Worm (Caenorhabditis elegans) whole organism, dauer: ENCODE results near the gene ZK596.3.

Experiments used
- unc-62 ChIP-seq: sonication (generic microtip); optimal IDR thresholded peaks from 2 replicates; lab custom pipeline; 2017; ENCODE audit warnings: missing biosample characterization, missing genetic modification reagents, missing genetic modification characterization

The ZK596.3 gene

ce11 chrIV:10915388-10915787 lies 11.2 kb upstream of the ZK596.3 start, which contains the start of gene ZK593.3:
TSS of gene ZK593.3 (plus strand) at chrIV:10915688.
- no peak for TF ChIP-seq unc-62 (GFP tag; lab: Kevin White, UChicago)

DNA sequence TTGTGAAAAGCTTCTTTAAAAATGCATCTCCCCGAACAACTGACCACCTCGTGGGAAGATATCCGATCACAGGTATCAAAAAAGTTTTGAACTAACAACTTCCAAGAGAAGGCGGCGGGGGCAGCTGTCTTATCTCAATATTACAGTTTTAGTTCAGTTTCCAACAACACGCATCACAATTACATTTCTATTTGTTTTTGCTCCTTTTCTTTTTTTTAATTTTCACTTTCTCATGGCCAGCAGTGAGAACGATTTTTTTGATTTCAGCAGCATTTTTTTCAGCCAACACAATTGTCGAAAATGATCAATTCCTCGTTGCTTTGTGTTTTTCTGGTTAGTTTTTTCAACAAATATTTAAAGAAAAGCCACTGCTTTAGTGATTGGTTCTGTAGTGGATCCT lies 8.9 kb upstream of the ZK596.3 start, which contains the start of gene ZK593.2:
Gene ZK593.2 (plus strand): TSS at position 301 of the 400 bp plus-strand sequence.
- TF ChIP-seq unc-62 (GFP tag; lab: Kevin White, UChicago): no peak

- no peak for TF ChIP-seq unc-62 (GFP tag; lab: Kevin White, UChicago)
These were observed 5.5 kb upstream of the ZK596.3 start, which contains the start of gene pyk-2 for ce11 chrIV:10909708-10910107. TSS of gene pyk-2 (plus strand) at chrIV:10909913.

- TF ChIP-seq unc-62 (GFP tag; lab: Kevin White, UChicago): no peak
These were observed 5.0 kb upstream of the ZK596.3 start, which contains the start of gene ZK596.2 for ce11 chrIV:10909206-10909605. TSS of gene ZK596.2 (minus strand) at chrIV:10909306.

DNA sequence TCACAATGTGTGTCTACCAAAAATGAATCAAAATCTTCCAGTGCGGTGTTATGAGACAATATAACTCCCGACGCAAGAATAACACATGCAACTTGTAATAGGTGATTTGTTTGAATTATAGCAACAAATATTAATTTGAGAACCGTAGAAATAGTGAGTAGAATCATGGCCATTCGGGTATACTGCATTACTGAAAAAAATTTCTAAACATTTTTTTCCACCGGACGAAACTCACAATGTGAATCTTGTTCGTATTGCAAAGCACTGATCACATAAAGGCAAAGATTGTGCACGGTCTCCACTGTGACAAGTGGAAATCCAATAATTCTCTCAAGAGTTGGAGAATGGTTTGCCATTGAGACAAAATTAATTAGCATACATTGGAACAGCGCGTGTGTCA lies 1.7 kb downstream of the ZK596.3 start:
- TF ChIP-seq unc-62 (GFP tag; lab: Kevin White, UChicago): no peak

DNA sequence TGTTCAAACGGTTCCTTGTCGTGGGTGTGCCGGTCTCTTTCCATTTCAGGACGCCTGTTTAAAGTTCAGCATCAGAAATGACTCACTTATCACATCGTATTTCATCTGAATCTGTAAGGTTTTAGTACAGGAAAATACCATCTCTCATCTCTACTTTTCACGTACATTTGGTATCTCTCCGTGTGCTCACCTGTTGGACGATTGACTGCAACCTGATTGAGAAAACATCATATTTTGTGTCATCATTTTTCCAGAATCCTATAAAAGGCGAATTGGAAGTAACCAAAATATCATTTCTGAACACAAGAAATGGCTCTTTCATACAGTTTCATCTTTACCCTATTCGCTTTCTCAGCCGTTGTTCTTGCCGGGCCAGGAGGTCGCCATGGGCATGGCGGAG lies 4.1 kb downstream of the ZK596.3 start, which contains the start of gene srlf-30:
Gene srlf-30 (plus strand): TSS at position 301 of the 400 bp plus-strand sequence.
- no peak for TF ChIP-seq unc-62 (GFP tag; lab: Kevin White, UChicago)

DNA sequence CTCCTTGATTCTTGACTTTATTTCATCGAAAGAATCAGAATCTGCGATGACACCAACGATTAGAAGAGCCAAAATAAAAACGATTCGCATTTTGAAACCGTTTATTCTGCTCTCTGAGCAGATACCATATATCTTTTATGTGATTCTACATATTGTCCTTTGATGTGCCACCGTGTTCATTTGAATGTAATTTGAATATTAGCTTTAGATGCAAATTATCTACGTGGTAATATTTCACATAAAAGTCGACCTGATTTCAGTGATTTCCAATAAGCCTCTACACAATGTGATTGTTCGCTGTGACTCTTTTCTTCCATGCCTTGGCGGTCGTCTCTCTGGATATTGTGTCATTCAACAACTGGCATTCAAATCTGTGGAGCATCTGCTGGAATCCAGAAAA lies 5.1 kb downstream of the ZK596.3 start, which contains the start of the genes F13E9.9 and F13E9.19:
Gene F13E9.9 (minus strand): TSS at position 101 of the 400 bp plus-strand sequence.
Gene F13E9.19 (plus strand): TSS at position 316 of the 400 bp plus-strand sequence.
- no peak for TF ChIP-seq unc-62 (GFP tag; lab: Kevin White, UChicago)

ce11 chrIV:10898160-10898559 lies 6.0 kb downstream of the ZK596.3 start:
- no peak for TF ChIP-seq unc-62 (GFP tag; lab: Kevin White, UChicago)

DNA sequence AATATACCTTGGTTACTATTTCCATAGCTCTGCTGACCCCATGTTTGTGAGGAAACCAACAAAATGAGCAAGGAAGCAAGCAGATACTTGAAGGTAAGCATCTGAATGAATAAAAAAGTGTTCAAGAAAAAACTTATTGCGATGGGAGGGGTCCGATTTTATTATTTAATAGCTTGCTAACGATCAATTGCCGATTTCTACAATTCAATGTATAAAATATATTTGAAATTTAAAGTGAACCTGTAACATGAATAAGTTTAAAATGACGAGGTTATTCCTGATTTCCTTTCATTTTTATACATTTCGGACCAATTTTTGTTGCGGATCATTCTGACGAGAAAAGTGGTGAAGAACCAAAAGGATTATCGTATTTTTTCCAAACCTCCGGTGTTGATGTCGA lies 7.7 kb downstream of the ZK596.3 start, which contains the start of gene srlf-13:
Gene srlf-13 (minus strand): TSS at position 101 of the 400 bp plus-strand sequence.
- TF ChIP-seq unc-62 (GFP tag; lab: Kevin White, UChicago): no peak

DNA sequence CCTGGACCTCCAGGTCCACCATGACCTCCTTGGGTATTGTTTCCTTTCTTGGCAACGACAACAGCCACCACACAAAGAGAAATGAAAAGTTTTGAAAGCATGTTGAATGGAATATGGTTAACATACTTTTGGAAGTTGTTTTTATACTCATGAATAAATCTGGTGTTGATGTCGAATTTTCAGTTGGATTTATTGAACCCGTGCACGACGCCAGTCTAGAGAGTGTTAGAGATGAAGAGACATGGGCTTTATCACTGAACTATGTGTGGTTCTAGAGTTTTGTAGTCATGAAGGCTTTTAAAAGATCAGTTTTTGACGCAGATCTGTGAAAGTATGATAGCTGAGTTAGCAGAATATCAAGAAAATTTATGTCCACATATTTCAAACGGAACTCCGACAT lies 9.9 kb downstream of the ZK596.3 start, which contains the start of gene srlf-14:
Gene srlf-14 (minus strand): TSS at position 101 of the 400 bp plus-strand sequence.
- TF ChIP-seq unc-62 (GFP tag; lab: Kevin White, UChicago): no peak

DNA sequence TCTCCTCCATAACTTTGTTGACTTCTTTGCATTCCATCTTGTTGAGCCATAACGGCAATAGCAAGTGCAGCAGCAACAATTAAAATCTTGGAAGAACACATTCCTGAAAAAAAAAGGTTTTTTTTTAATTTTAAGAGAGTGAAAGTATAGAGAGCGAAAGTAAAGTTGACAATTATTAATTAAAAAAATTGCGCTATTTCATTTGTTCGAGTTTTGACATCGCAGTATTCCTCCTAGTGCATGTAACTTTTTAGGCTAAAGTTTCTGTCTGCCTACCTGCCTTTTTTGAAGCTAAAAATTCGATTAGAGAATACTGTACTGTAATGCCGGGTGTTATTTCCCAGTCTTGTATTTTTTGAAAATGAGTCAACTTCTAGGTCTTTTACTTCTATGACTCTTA lies 12.2 kb downstream of the ZK596.3 start, which contains the start of gene srlf-12:
Gene srlf-12 (minus strand): TSS at position 101 of the 400 bp plus-strand sequence.
- no peak for TF ChIP-seq unc-62 (GFP tag; lab: Kevin White, UChicago)

- no peak for TF ChIP-seq unc-62 (GFP tag; lab: Kevin White, UChicago)
These were observed 14.2 kb downstream of the ZK596.3 start, which contains the start of gene F13E9.15 for ce11 chrIV:10889820-10890462. TSS of gene F13E9.15 (minus strand) at chrIV:10889870.

- TF ChIP-seq unc-62 (GFP tag; lab: Kevin White, UChicago): no peak
These were observed 16.9 kb downstream of the ZK596.3 start, which contains the start of gene F13E9.16 for ce11 chrIV:10887285-10887684. TSS of gene F13E9.16 (minus strand) at chrIV:10887385.

ce11 chrIV:10885915-10886314 lies 18.3 kb downstream of the ZK596.3 start, which contains the start of gene srlf-11:
TSS of gene srlf-11 (minus strand) at chrIV:10886015.
- no peak for TF ChIP-seq unc-62 (GFP tag; lab: Kevin White, UChicago)

DNA sequence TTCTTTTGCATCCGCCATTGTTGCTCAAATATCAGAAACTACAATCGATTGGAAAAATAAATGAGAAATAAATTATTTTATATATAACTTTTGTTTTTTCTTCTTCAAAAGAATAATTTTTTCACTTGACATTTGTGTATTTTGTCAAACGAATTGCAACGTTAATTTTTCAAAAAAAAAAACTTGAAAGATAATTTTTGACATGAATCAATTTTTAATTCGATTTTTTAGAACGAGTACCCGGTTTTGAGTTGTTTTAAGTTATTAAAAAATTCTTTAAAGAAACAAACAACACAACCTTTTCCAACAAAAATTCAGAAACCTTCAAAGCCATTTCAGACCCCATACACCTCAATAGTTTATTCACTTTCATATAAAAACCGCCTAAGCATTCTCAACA lies 19.9 kb downstream of the ZK596.3 start, which contains the start of gene F13E9.5:
Gene F13E9.5 (minus strand): TSS at position 101 of the 400 bp plus-strand sequence.
- TF ChIP-seq unc-62 (GFP tag; lab: Kevin White, UChicago): no peak

- no peak for TF ChIP-seq unc-62 (GFP tag; lab: Kevin White, UChicago)
These were observed 23.0 kb downstream of the ZK596.3 start, which contains the start of gene F13E9.13 for ce11 chrIV:10881230-10881629. TSS of gene F13E9.13 (plus strand) at chrIV:10881546.
